Fruit fly (Drosophila melanogaster): ENCODE data around the gene HIP.

The HIP gene

dm6 chrX:3779686-3780407 is 19.1 kb upstream of the HIP start (continued):
- TF ChIP-seq ac (GFP tag; optimal IDR thresholded peaks at IDR 0.05) (peak; percentile 76), mirr (GFP tag; optimal IDR thresholded peaks at IDR 0.05) (peak; percentile 32), Myb (GFP tag; optimal IDR thresholded peaks at IDR 0.05) (peak; percentile 10), CG31224 (GFP tag; IDR thresholded peaks at IDR 0.05) (0 out of 2 replicates have a peak, but pooled peaks have one; percentile 9), Sry-δ (GFP tag; optimal IDR thresholded peaks at IDR 0.05) (no peak), gt (GFP tag; IDR thresholded peaks at IDR 0.05) (no peak), Gsc (GFP tag; IDR thresholded peaks at IDR 0.05) (no peak), CG12769 (tag; optimal IDR thresholded peaks at IDR 0.05) (peak; percentile 48), YL-1 (GFP tag; optimal IDR thresholded peaks at IDR 0.05) (no peak), chm (GFP tag; IDR thresholded peaks at IDR 0.05) (0 out of 2 replicates have a peak, but pooled peaks have one; percentile 6), CG7786 (GFP tag; optimal IDR thresholded peaks at IDR 0.05) (no peak), CG6175 (GFP tag; IDR thresholded peaks at IDR 0.05) (peak; percentile 65; the same call in 2 of the 3 replicates), CG11085 (GFP tag; IDR thresholded peaks at IDR 0.05) (no peak), CG6765 (GFP tag; optimal IDR thresholded peaks at IDR 0.05) (no peak), CG13123 (GFP tag; optimal IDR thresholded peaks at IDR 0.05) (no peak), ab (GFP tag; optimal IDR thresholded peaks at IDR 0.05) (no peak), Adf1 (GFP tag; IDR thresholded peaks at IDR 0.05) (peak; percentile 91), sr (GFP tag; IDR thresholded peaks at IDR 0.05) (no peak), nom (GFP tag; optimal IDR thresholded peaks at IDR 0.05) (peak; percentile 74), CG11456 (GFP tag; IDR thresholded peaks at IDR 0.05) (no peak), ftz-f1 (GFP tag; optimal IDR thresholded peaks at IDR 0.05) (peak; percentile 17), chinmo (GFP tag; IDR thresholded peaks at IDR 0.05; ENCODE audit: partially characterized antibody) (peak; percentile 92; the same call in 3 of the 4 replicates), NC2α (GFP tag; optimal IDR thresholded peaks at IDR 0.05) (no peak), slbo (GFP tag; IDR thresholded peaks at IDR 0.05) (peak; percentile 4; the same call in 1 of the 2 replicates), HLH54F (GFP tag; optimal IDR thresholded peaks at IDR 0.05) (no peak), sens (GFP tag) (peak; percentile 79), seq (GFP tag; IDR thresholded peaks at IDR 0.05) (no peak), CG17912 (GFP tag; optimal IDR thresholded peaks at IDR 0.05) (no peak), scrt (GFP tag; optimal IDR thresholded peaks at IDR 0.05) (peak; percentile 26), zen2 (GFP tag; IDR thresholded peaks at IDR 0.05; ENCODE audit: partially characterized antibody) (peak; percentile 51; the same call in 2 of the 3 replicates), sug (tag; optimal IDR thresholded peaks at IDR 0.05) (peak; percentile 29), luna (GFP tag; optimal IDR thresholded peaks at IDR 0.05) (no peak), CG7357 (GFP tag; IDR thresholded peaks at IDR 0.05) (no peak), Atf-2 (GFP tag; optimal IDR thresholded peaks at IDR 0.05) (no peak), CG14050 (GFP tag; IDR thresholded peaks at IDR 0.05) (no peak), ase (GFP tag; IDR thresholded peaks at IDR 0.05) (peak; percentile 34; the same call in 1 of the 3 replicates), rib (GFP tag; IDR thresholded peaks at IDR 0.05) (peak; percentile 81), psq (GFP tag; optimal IDR thresholded peaks at IDR 0.05) (peak; percentile 75), CG8089 (GFP tag; optimal IDR thresholded peaks at IDR 0.05) (no peak), Side (GFP tag; optimal IDR thresholded peaks at IDR 0.05) (peak; percentile 48), da (GFP tag; optimal IDR thresholded peaks at IDR 0.05) (peak; percentile 68), sd (tag; optimal IDR thresholded peaks at IDR 0.05) (peak; percentile 49), CG17568 (GFP tag; optimal IDR thresholded peaks at IDR 0.05) (peak; percentile 42), CG33557 (GFP tag; optimal IDR thresholded peaks at IDR 0.05) (no peak), Sox102F (GFP tag; optimal IDR thresholded peaks at IDR 0.05) (no peak), dm (GFP tag; optimal IDR thresholded peaks at IDR 0.05) (peak; percentile 23), NFAT (GFP tag; IDR thresholded peaks at IDR 0.05) (peak; percentile 2; the same call in 1 of the 2 replicates), CG8924 (tag; optimal IDR thresholded peaks at IDR 0.05) (peak; percentile 2), pum (GFP tag; optimal IDR thresholded peaks at IDR 0.05) (no peak), tap (tag; optimal IDR thresholded peaks at IDR 0.05) (peak; percentile 29), CG4424 (GFP tag; optimal IDR thresholded peaks at IDR 0.05) (no peak)
